Fruit fly (Drosophila melanogaster): ENCODE data around the gene CG31287.

CG31287 gene

DNA sequence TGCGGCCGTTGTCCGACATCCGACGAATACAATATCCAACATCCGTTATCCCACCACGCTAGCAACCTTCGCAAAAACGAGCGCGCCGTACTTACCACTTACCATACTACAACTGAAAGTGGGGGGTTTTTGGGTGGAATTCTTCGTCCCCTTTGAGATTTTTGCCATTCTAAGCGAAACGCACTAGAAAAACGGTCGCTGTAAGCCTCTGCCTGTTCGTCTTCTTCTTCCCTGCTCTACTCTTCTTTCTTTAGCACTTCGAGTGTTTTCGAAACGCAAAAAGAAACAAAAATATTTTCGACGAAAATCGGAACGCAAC is 46.3 kb downstream of the CG31287 start:
- TF ChIP-seq tj (GFP tag; optimal IDR thresholded peaks at IDR 0.05) = peak; percentile 83
- peak; percentile 15 for TF ChIP-seq CG33017 (tag; optimal IDR thresholded peaks at IDR 0.05)
- no peak for TF ChIP-seq CG7101 (tag; optimal IDR thresholded peaks at IDR 0.05)

DNA sequence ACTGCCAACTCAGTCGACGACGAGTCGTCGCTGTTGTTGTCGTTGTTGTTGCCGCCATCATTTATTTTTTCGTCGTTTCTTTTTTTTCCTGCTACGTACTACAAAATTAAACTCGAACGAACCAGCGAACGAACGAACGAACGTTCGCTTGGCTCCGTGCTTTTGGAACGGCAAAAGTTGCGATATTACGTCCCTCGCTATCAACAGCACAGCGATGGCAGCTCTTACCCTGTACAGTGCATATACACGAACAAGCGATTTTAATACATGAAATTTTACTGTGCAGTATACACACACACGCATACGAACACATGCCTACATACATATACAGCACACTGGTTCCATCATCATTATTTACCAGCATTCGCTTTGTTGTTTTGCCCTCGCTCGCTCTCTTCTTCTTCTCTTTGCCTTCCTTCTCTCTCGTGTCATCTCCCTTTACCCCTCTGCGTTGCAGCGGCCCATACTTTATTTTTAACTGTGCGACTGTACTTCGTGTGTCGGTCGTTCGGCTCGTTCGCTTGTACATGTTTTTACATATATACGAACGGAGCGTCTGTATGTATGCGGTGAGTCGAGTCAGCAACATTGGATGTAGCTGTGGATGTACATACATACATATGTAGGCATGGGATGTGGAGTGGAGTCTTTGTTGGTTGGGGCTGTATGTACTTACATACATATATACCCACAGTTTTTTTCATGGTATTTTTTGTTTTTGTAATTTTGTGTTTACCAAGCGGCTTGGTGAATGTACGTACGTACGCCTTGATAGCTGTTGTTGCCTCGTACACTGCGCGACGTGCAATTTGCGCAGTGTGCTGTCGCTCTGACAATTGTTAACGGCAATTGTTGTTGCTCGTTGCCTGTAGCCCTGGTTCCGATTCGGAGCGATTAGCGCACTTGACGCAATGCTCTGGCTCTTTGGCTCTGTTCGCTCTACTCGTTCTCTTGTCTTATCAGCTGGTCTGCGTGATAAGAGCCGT is 47.0 kb downstream of the CG31287 start:
- TF ChIP-seq ovo (GFP tag; optimal IDR thresholded peaks at IDR 0.05) (peak; percentile 37), CG7045 (GFP tag; optimal IDR thresholded peaks at IDR 0.05) (peak; percentile 41), Hr96 (GFP tag; optimal IDR thresholded peaks at IDR 0.05) (peak; percentile 67), pad (GFP tag; optimal IDR thresholded peaks at IDR 0.05) (peak; percentile 97), Crg-1 (GFP tag; optimal IDR thresholded peaks at IDR 0.05) (peak; percentile 23), cic (GFP tag; optimal IDR thresholded peaks at IDR 0.05) (peak; percentile 94), Mnt (GFP tag; optimal IDR thresholded peaks at IDR 0.05) (peak; percentile 84), tj (GFP tag; optimal IDR thresholded peaks at IDR 0.05) (peak; percentile 98), CG12768 (GFP tag; optimal IDR thresholded peaks at IDR 0.05) (peak; percentile 72), toe (GFP tag; optimal IDR thresholded peaks at IDR 0.05) (peak; percentile 69), CG7101 (tag; optimal IDR thresholded peaks at IDR 0.05) (peak; percentile 64), CG33017 (tag; optimal IDR thresholded peaks at IDR 0.05) (peak; percentile 54), bab1 (GFP tag; optimal IDR thresholded peaks at IDR 0.05) (peak; percentile 52), CG1620 (GFP tag; optimal IDR thresholded peaks at IDR 0.05) (peak; percentile 70), kay (GFP tag; ENCODE audit: borderline replicate concordance) (peak; percentile 99), CG11617 (GFP tag; optimal IDR thresholded peaks at IDR 0.05) (peak; percentile 58), cnc (optimal IDR thresholded peaks at IDR 0.05) (no peak), CG14711 (tag; optimal IDR thresholded peaks at IDR 0.05) (peak; percentile 47), Clk (GFP tag; optimal IDR thresholded peaks at IDR 0.05) (peak; percentile 43), CG5204 (GFP tag; optimal IDR thresholded peaks at IDR 0.05) (peak; percentile 70)

- TF ChIP-seq cnc (optimal IDR thresholded peaks at IDR 0.05) (no peak), tj (GFP tag; optimal IDR thresholded peaks at IDR 0.05) (peak; percentile 58)
These were observed 48.2 kb downstream of the CG31287 start for dm6 chr3R:16251270-16251925.

DNA sequence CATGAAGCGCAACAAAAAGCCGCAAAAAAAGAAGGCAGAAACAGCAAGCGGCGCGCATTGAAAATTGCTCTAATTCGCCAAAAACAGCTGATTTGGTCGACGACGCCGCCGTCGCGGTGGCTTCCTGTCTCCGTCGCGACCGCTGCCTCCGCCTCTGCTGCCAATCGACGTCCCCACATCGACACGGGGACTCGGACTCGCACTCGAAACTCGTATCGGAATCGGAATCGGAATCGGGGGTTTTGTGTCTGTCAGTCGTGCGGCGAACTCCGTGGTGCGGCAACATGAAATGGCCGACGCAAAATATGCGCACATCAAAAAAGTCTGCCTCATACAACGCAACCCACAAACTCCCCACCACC is 48.7 kb downstream of the CG31287 start:
- TF ChIP-seq CG7101 (tag; optimal IDR thresholded peaks at IDR 0.05) (no peak), tj (GFP tag; optimal IDR thresholded peaks at IDR 0.05) (peak; percentile 55)

DNA sequence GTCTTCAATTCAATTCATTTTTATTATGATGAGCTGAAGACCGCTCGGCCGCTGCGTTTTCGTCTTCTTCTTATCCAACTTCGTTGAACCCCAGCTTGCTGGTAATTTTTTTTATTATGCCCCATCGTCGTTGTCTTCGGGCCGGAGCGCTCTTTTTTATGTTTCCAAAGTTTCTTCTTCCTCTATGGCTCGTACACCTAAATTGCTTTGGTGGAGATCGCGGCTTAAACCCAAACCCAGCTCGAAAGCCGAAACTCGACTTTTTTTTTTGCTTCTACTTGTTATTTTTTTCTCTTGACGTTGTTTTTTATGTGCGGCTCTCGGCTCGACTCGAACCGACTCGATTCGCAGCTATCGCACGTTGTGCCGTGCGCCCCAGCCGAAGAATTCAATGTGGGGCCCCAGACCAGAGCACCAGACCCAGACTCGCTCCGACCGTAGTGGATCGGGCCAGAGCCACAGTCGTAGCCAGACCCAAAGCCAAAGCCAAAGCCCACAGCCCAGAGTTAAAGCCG is 49.8 kb downstream of the CG31287 start:
- TF ChIP-seq Crg-1 (GFP tag; optimal IDR thresholded peaks at IDR 0.05) (no peak), ovo (GFP tag; optimal IDR thresholded peaks at IDR 0.05) (no peak), cic (GFP tag; optimal IDR thresholded peaks at IDR 0.05) (no peak), Clk (GFP tag; optimal IDR thresholded peaks at IDR 0.05) (no peak), cnc (optimal IDR thresholded peaks at IDR 0.05) (no peak), CG33017 (tag; optimal IDR thresholded peaks at IDR 0.05) (no peak)

- TF ChIP-seq CG1620 (GFP tag; optimal IDR thresholded peaks at IDR 0.05) = no peak
- TF ChIP-seq CG7101 (tag; optimal IDR thresholded peaks at IDR 0.05) = peak; percentile 27
- peak; percentile 61 for TF ChIP-seq CG11617 (GFP tag; optimal IDR thresholded peaks at IDR 0.05)
- TF ChIP-seq bab1 (GFP tag; optimal IDR thresholded peaks at IDR 0.05) = peak; percentile 27
- TF ChIP-seq pad (GFP tag; optimal IDR thresholded peaks at IDR 0.05) = peak; percentile 26
- peak; percentile 34 for TF ChIP-seq CG7045 (GFP tag; optimal IDR thresholded peaks at IDR 0.05)
- peak; percentile 13 for TF ChIP-seq CG33017 (tag; optimal IDR thresholded peaks at IDR 0.05)
- no peak for TF ChIP-seq cnc (optimal IDR thresholded peaks at IDR 0.05)
- TF ChIP-seq Mnt (GFP tag; optimal IDR thresholded peaks at IDR 0.05) = no peak
- TF ChIP-seq CG12768 (GFP tag; optimal IDR thresholded peaks at IDR 0.05) = no peak
These were observed 50.3 kb downstream of the CG31287 start for dm6 chr3R:16253427-16253883.

- no peak for TF ChIP-seq Crg-1 (GFP tag; optimal IDR thresholded peaks at IDR 0.05)
- no peak for TF ChIP-seq CG12768 (GFP tag; optimal IDR thresholded peaks at IDR 0.05)
- TF ChIP-seq tj (GFP tag; optimal IDR thresholded peaks at IDR 0.05) = peak; percentile 95
These were observed 50.8 kb downstream of the CG31287 start for dm6 chr3R:16253974-16254408.
